Worm (Caenorhabditis elegans) whole organism, L1 larva: ENCODE measurements around the gene nhr-115.
A peak's percentile ranks its signal among the peaks of the same experiment; 100 is the strongest.

Experiments
- ceh-8 ChIP-seq: fragments of 200-800 bp; sonication (Bioruptor generic); optimal IDR thresholded peaks from 2 replicates; lab custom pipeline; 2018; ENCODE audit warnings: mild to moderate bottlenecking, missing genetic modification characterization, moderate library complexity, missing compliant biosample characterization
- efl-3 ChIP-seq: fragments of 200-800 bp; sonication (Bioruptor generic); optimal IDR thresholded peaks from 2 replicates; lab custom pipeline; 2018; ENCODE audit warnings: mild to moderate bottlenecking, missing genetic modification characterization, missing compliant biosample characterization
- elt-2 ChIP-seq: sonication (generic microtip); optimal IDR thresholded peaks from 2 replicates; lab custom pipeline; 2016; ENCODE audit warnings: missing genetic modification characterization, mild to moderate bottlenecking, inconsistent platforms, missing compliant biosample characterization, missing genetic modification reagents
- fkh-4 ChIP-seq: sonication (generic microtip); optimal IDR thresholded peaks from 2 replicates; lab custom pipeline; 2016; ENCODE audit warnings: missing compliant biosample characterization, missing genetic modification characterization, borderline replicate concordance
- nhr-28 ChIP-seq: fragments of 150-350 bp; optimal IDR thresholded peaks from 2 replicates; lab custom pipeline; 2014; ENCODE audit warnings: missing biosample characterization, missing genetic modification characterization
- zag-1 ChIP-seq: fragments of 150-350 bp; optimal IDR thresholded peaks from 2 replicates; lab custom pipeline; 2014; ENCODE audit warnings: missing biosample characterization, missing genetic modification characterization

DNA sequence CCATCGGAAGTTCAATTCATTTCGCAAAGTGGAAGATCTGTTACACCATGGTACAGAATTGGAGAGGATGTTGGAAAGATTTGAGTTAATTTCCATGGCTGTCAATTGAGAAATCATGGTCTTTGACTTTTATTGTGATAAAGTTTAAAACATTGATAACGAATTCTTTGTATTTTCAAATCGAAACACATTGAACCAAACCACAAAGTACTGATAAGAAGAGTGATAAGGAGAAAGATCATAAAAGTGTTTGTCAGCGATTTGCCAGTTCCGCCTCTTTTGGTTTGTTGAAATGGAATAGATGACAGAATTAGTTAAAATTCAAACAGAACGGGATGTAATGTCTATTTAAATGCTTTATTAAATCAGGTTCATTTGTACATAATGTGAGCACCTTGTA lies 34.8 kb downstream of the nhr-115 start:
- no peak for TF ChIP-seq nhr-28 (tag; lab: Kevin White, UChicago)
- no peak for TF ChIP-seq ceh-8 (GFP tag; lab: Kevin White, UChicago)
- no peak for TF ChIP-seq efl-3
- no peak for TF ChIP-seq zag-1
- peak; percentile 98 for TF ChIP-seq elt-2 (tag; lab: Kevin White, UChicago)
- TF ChIP-seq fkh-4 (tag; lab: Kevin White, UChicago) = no peak
